Fruit fly (Drosophila melanogaster) whole organism, embryonic: ENCODE results near the gene Cralbp.
A peak's percentile ranks its signal among the peaks of the same experiment; 100 is the strongest.

Source experiments
- Abd-B ChIP-seq: fragments of 200-800 bp; sonication (Bioruptor generic); optimal IDR thresholded peaks from 2 replicates; lab custom pipeline; 2018; ENCODE audit warnings: missing biosample characterization, mild to moderate bottlenecking, missing genetic modification characterization, moderate library complexity
- Adf1 ChIP-seq: fragments of 200-800 bp; sonication (Bioruptor generic); IDR thresholded peaks from 2 replicates; pipeline ENCODE4 v1.3.6; 2022; ENCODE audit warnings: missing biosample characterization, missing genetic modification characterization
- CG10147 ChIP-seq: fragments of 200-800 bp; sonication (Bioruptor generic); optimal IDR thresholded peaks from 2 replicates; lab custom pipeline; 2019; ENCODE audit warnings: missing biosample characterization, mild to moderate bottlenecking, missing genetic modification characterization, moderate library complexity
- CG10366 ChIP-seq: fragments of 200-800 bp; sonication (Bioruptor generic); IDR thresholded peaks from 2 replicates; pipeline ENCODE4 v1.3.6; 2022; ENCODE audit warnings: missing biosample characterization, missing genetic modification characterization
- CG10431 ChIP-seq: fragments of 200-800 bp; sonication (Bioruptor generic); optimal IDR thresholded peaks from 3 replicates; lab custom pipeline; 2018; ENCODE audit warnings: missing biosample characterization, mild to moderate bottlenecking, missing genetic modification characterization
- CG11085 ChIP-seq: fragments of 200-800 bp; sonication (Bioruptor generic); IDR thresholded peaks from 2 replicates; pipeline ENCODE4 v1.3.6; 2022; ENCODE audit warnings: missing biosample characterization, missing genetic modification characterization
- CG13287 ChIP-seq: fragments of 200-800 bp; sonication (Bioruptor generic); IDR thresholded peaks from 2 replicates; pipeline ENCODE4 v1.3.6; 2022; ENCODE audit warnings: missing biosample characterization, missing genetic modification characterization; ENCODE audit not compliant: partially characterized antibody
- CG13624 ChIP-seq: fragments of 200-800 bp; sonication (Bioruptor generic); optimal IDR thresholded peaks from 2 replicates; lab custom pipeline; 2016; ENCODE audit warnings: missing biosample characterization, missing genetic modification characterization
- CG15479 ChIP-seq: fragments of 200-800 bp; sonication (Bioruptor generic); optimal IDR thresholded peaks from 3 replicates; lab custom pipeline; 2019; ENCODE audit warnings: missing biosample characterization, mild to moderate bottlenecking, missing genetic modification characterization, moderate library complexity
- CG15601 ChIP-seq: fragments of 200-800 bp; sonication (Bioruptor generic); optimal IDR thresholded peaks from 3 replicates; lab custom pipeline; 2019; ENCODE audit warnings: missing biosample characterization, mild to moderate bottlenecking, missing genetic modification characterization, moderate library complexity
- CG16779 ChIP-seq: fragments of 200-800 bp; sonication (Bioruptor generic); IDR thresholded peaks from 2 replicates; pipeline ENCODE4 v1.3.6; 2022; ENCODE audit warnings: missing biosample characterization, missing genetic modification characterization
- CG17568 ChIP-seq: fragments of 200-800 bp; sonication (Bioruptor generic); optimal IDR thresholded peaks from 2 replicates; lab custom pipeline; 2018; ENCODE audit warnings: missing biosample characterization, mild to moderate bottlenecking, missing genetic modification characterization, moderate library complexity
- CG30403 ChIP-seq: fragments of 200-800 bp; sonication (Bioruptor generic); optimal IDR thresholded peaks from 3 replicates; lab custom pipeline; 2016; ENCODE audit warnings: missing biosample characterization, missing genetic modification characterization
- CG30431 ChIP-seq: fragments of 200-800 bp; sonication (Bioruptor generic); optimal IDR thresholded peaks from 2 replicates; lab custom pipeline; 2017; ENCODE audit warnings: missing biosample characterization, missing genetic modification characterization
- CG31441 ChIP-seq: fragments of 200-800 bp; sonication (Bioruptor generic); IDR thresholded peaks from 2 replicates; pipeline ENCODE4 v1.3.6; 2022; ENCODE audit warnings: missing biosample characterization, missing genetic modification characterization
- CG3847 ChIP-seq: fragments of 200-800 bp; sonication (Bioruptor generic); IDR thresholded peaks from 2 replicates; pipeline ENCODE4 v1.3.6; 2022; ENCODE audit warnings: missing biosample characterization, missing genetic modification characterization
- CG5245 ChIP-seq: fragments of 200-800 bp; sonication (Bioruptor generic); optimal IDR thresholded peaks from 3 replicates; lab custom pipeline; 2016; ENCODE audit warnings: missing biosample characterization, missing genetic modification characterization
- CG7963 ChIP-seq: fragments of 200-800 bp; sonication (Bioruptor generic); IDR thresholded peaks from 3 replicates; pipeline ENCODE4 v1.3.6; 2022; ENCODE audit warnings: missing biosample characterization, missing genetic modification characterization; ENCODE audit not compliant: partially characterized antibody
- CG8924 ChIP-seq: fragments of 200-800 bp; optimal IDR thresholded peaks from 3 replicates; lab custom pipeline; 2019; ENCODE audit warnings: missing biosample characterization, mild to moderate bottlenecking, missing genetic modification characterization, moderate library complexity
- Chrac-16 ChIP-seq: fragments of 200-800 bp; sonication (Bioruptor generic); optimal IDR thresholded peaks from 3 replicates; lab custom pipeline; 2016; ENCODE audit warnings: missing biosample characterization, missing genetic modification characterization
- CkIIα-i1 ChIP-seq: fragments of 200-800 bp; sonication (Bioruptor generic); IDR thresholded peaks from 2 replicates; pipeline ENCODE4 v1.3.6; 2022; ENCODE audit warnings: missing biosample characterization, missing genetic modification characterization
- CoRest ChIP-seq: fragments of 200-800 bp; sonication (Bioruptor generic); optimal IDR thresholded peaks from 3 replicates; lab custom pipeline; 2018; ENCODE audit warnings: missing biosample characterization, mild to moderate bottlenecking, missing genetic modification characterization, moderate library complexity
- CrebB ChIP-seq: fragments of 200-800 bp; sonication (Bioruptor generic); optimal IDR thresholded peaks from 3 replicates; lab custom pipeline; 2018; ENCODE audit warnings: missing biosample characterization, mild to moderate bottlenecking, missing genetic modification characterization
- Lim3 ChIP-seq: fragments of 200-800 bp; sonication (Bioruptor generic); IDR thresholded peaks from 2 replicates; pipeline ENCODE4 v1.3.6; 2022; ENCODE audit warnings: missing biosample characterization, missing genetic modification characterization
- Sin3A ChIP-seq: fragments of >200 bp; optimal IDR thresholded peaks from 2 replicates; lab custom pipeline; 2018
- Sox102F ChIP-seq: fragments of 200-800 bp; sonication (Bioruptor generic); optimal IDR thresholded peaks from 2 replicates; lab custom pipeline; 2018; ENCODE audit warnings: missing biosample characterization, mild to moderate bottlenecking, missing genetic modification characterization, moderate library complexity
- Ssrp ChIP-seq: fragments of 200-800 bp; sonication (Bioruptor generic); optimal IDR thresholded peaks from 2 replicates; lab custom pipeline; 2018; ENCODE audit warnings: missing biosample characterization, mild to moderate bottlenecking, missing genetic modification characterization, moderate library complexity
- Taf1 ChIP-seq: fragments of 200-800 bp; sonication (Bioruptor generic); IDR thresholded peaks from 2 replicates; pipeline ENCODE4 v1.3.6; 2022; ENCODE audit warnings: missing biosample characterization, missing genetic modification characterization
- YL-1 ChIP-seq: fragments of 200-800 bp; sonication (Bioruptor generic); optimal IDR thresholded peaks from 3 replicates; lab custom pipeline; 2017; ENCODE audit warnings: missing biosample characterization, mild to moderate bottlenecking, missing genetic modification characterization
- aop ChIP-seq: fragments of 200-800 bp; sonication (Bioruptor generic); IDR thresholded peaks from 2 replicates; pipeline ENCODE4 v1.3.6; 2022; ENCODE audit warnings: missing biosample characterization, missing genetic modification characterization
- dati ChIP-seq: fragments of 200-800 bp; sonication (Bioruptor generic); IDR thresholded peaks from 2 replicates; pipeline ENCODE4 v1.3.6; 2022; ENCODE audit warnings: missing biosample characterization, missing genetic modification characterization
- dpn ChIP-seq, 2 experiments: fragments of 200-800 bp; sonication (Bioruptor generic); optimal IDR thresholded peaks; 3 replicates each; lab custom pipeline; 2016; ENCODE audit warnings: missing biosample characterization in 2 of 2, missing genetic modification characterization in 2 of 2
- ewg ChIP-seq: fragments of 200-800 bp; sonication (Bioruptor generic); optimal IDR thresholded peaks from 3 replicates; lab custom pipeline; 2017; ENCODE audit warnings: mild to moderate bottlenecking, missing biosample characterization, missing genetic modification reagents, missing genetic modification characterization
- fd3F ChIP-seq: fragments of 200-800 bp; sonication (Bioruptor generic); optimal IDR thresholded peaks from 2 replicates; lab custom pipeline; 2018; ENCODE audit warnings: missing biosample characterization, mild to moderate bottlenecking, missing genetic modification characterization, moderate library complexity
- gce ChIP-seq: fragments of 200-800 bp; sonication (Bioruptor generic); IDR thresholded peaks from 3 replicates; pipeline ENCODE4 v1.3.6; 2022; ENCODE audit warnings: missing biosample characterization, missing genetic modification characterization
- gsb-n ChIP-seq: fragments of 200-800 bp; sonication (Bioruptor generic); optimal IDR thresholded peaks from 3 replicates; lab custom pipeline; 2018; ENCODE audit warnings: missing biosample characterization, mild to moderate bottlenecking, missing genetic modification characterization
- gt ChIP-seq: fragments of 200-800 bp; sonication (Bioruptor generic); IDR thresholded peaks from 2 replicates; pipeline ENCODE4 v1.3.6; 2022; ENCODE audit warnings: missing biosample characterization, missing genetic modification characterization
- hbn ChIP-seq: fragments of 200-800 bp; sonication (Bioruptor generic); IDR thresholded peaks from 2 replicates; pipeline ENCODE4 v1.3.6; 2022; ENCODE audit warnings: missing biosample characterization, missing genetic modification characterization; ENCODE audit not compliant: partially characterized antibody
- her ChIP-seq: fragments of 200-800 bp; sonication (Bioruptor generic); optimal IDR thresholded peaks from 2 replicates; lab custom pipeline; 2016; ENCODE audit warnings: missing biosample characterization, missing genetic modification characterization
- hth ChIP-seq: fragments of >200 bp; optimal IDR thresholded peaks from 2 replicates; lab custom pipeline; 2017; ENCODE audit warnings: inconsistent platforms
- lab ChIP-seq: fragments of 200-800 bp; sonication (Bioruptor generic); optimal IDR thresholded peaks from 3 replicates; lab custom pipeline; 2017; ENCODE audit warnings: missing biosample characterization, missing genetic modification characterization, mild to moderate bottlenecking, moderate library complexity, missing genetic modification reagents
- org-1 ChIP-seq: fragments of 200-800 bp; sonication (Bioruptor generic); optimal IDR thresholded peaks from 2 replicates; lab custom pipeline; 2017; ENCODE audit warnings: missing biosample characterization, missing genetic modification characterization
- otp ChIP-seq: fragments of 200-800 bp; sonication (Bioruptor generic); IDR thresholded peaks from 3 replicates; pipeline ENCODE4, ENCODE4 v1.3.6; 2022; ENCODE audit warnings: missing biosample characterization, missing genetic modification characterization
- salm ChIP-seq: fragments of 200-800 bp; sonication (Bioruptor generic); optimal IDR thresholded peaks from 2 replicates; lab custom pipeline; 2018; ENCODE audit warnings: missing biosample characterization, mild to moderate bottlenecking, missing genetic modification characterization
- sens ChIP-seq: fragments of 200-800 bp; sonication (Bioruptor generic); peaks from one replicate; lab custom pipeline; 2016; ENCODE audit warnings: missing biosample characterization, missing genetic modification characterization
- sisA ChIP-seq: fragments of 200-800 bp; sonication (Bioruptor generic); IDR thresholded peaks from 2 replicates; pipeline ENCODE4 v1.3.6; 2022; ENCODE audit warnings: missing biosample characterization, missing genetic modification characterization
- so ChIP-seq: fragments of 200-800 bp; sonication (Bioruptor generic); IDR thresholded peaks from 3 replicates; pipeline ENCODE4 v1.3.6; 2022; ENCODE audit warnings: missing biosample characterization, missing genetic modification characterization
- tio ChIP-seq: fragments of 200-800 bp; sonication (Bioruptor generic); optimal IDR thresholded peaks from 2 replicates; lab custom pipeline; 2017; ENCODE audit warnings: missing biosample characterization, missing genetic modification characterization, inconsistent platforms
- tup ChIP-seq: fragments of 200-800 bp; sonication (Bioruptor generic); optimal IDR thresholded peaks from 2 replicates; lab custom pipeline; 2016; ENCODE audit warnings: missing biosample characterization, mild to moderate bottlenecking, missing genetic modification characterization, moderate library complexity
- tx ChIP-seq: fragments of 200-800 bp; sonication (Bioruptor generic); optimal IDR thresholded peaks from 2 replicates; lab custom pipeline; 2016; ENCODE audit warnings: missing biosample characterization, missing genetic modification characterization
- unc-4 ChIP-seq: fragments of 200-800 bp; sonication (Bioruptor generic); IDR thresholded peaks from 2 replicates; pipeline ENCODE4 v1.3.6; 2022; ENCODE audit warnings: missing biosample characterization, missing genetic modification characterization; ENCODE audit not compliant: partially characterized antibody

The Cralbp gene

dm6 chr3L:5785237-5786062, 1.1 kb downstream of the Cralbp start (continued):
- TF ChIP-seq lab: no peak
- TF ChIP-seq CG5245: no peak
- TF ChIP-seq CG7963 (GFP tag; lab: Robert Waterston, UW): no peak
- TF ChIP-seq hbn: no peak
- TF ChIP-seq Adf1 (GFP tag; lab: Robert Waterston, UW): no peak
- no peak for TF ChIP-seq gsb-n (tag; lab: Kevin White, UChicago)
- TF ChIP-seq aop (GFP tag; lab: Robert Waterston, UW): no peak
- no peak for TF ChIP-seq hth (lab: Kevin White, UChicago)
- TF ChIP-seq CG3847 (GFP tag; lab: Robert Waterston, UW): no peak
- TF ChIP-seq tx (GFP tag; lab: Kevin White, UChicago): no peak
- no peak for TF ChIP-seq CG15601 (tag; lab: Kevin White, UChicago)
- no peak for TF ChIP-seq CG10431 (GFP tag; lab: Kevin White, UChicago)
- TF ChIP-seq CoRest (tag; lab: Kevin White, UChicago): no peak
- TF ChIP-seq fd3F (GFP tag; lab: Kevin White, UChicago): no peak
- TF ChIP-seq CG17568: no peak
- TF ChIP-seq unc-4 (GFP tag; lab: Robert Waterston, UW): no peak
- no peak for TF ChIP-seq CG13624 (GFP tag; lab: Kevin White, UChicago)
- TF ChIP-seq Lim3: no peak
- no peak for TF ChIP-seq Chrac-16 (GFP tag; lab: Kevin White, UChicago)
- no peak for TF ChIP-seq otp (GFP tag; lab: Robert Waterston, UW)
- TF ChIP-seq gt: no peak
- TF ChIP-seq salm (tag; lab: Kevin White, UChicago): no peak
- TF ChIP-seq dpn (GFP tag; optimal IDR thresholded peaks at IDR 0.05; lab: Kevin White, UChicago): no peak
- no peak for TF ChIP-seq CG8924 (tag; lab: Kevin White, UChicago)
- TF ChIP-seq Ssrp (tag; lab: Kevin White, UChicago): no peak
- TF ChIP-seq tio (GFP tag; lab: Kevin White, UChicago): no peak
- no peak for TF ChIP-seq CG31441
- TF ChIP-seq tup: no peak
- TF ChIP-seq CG10366 (GFP tag; lab: Robert Waterston, UW): no peak
- no peak for TF ChIP-seq Taf1 (GFP tag; lab: Robert Waterston, UW)
- no peak for TF ChIP-seq so (GFP tag; lab: Robert Waterston, UW)
- TF ChIP-seq CG15479 (GFP tag; lab: Kevin White, UChicago): no peak
- TF ChIP-seq ewg (GFP tag; lab: Kevin White, UChicago): no peak
- TF ChIP-seq CrebB (tag; lab: Kevin White, UChicago): no peak
- TF ChIP-seq Sin3A (lab: Kevin White, UChicago): no peak
- no peak for TF ChIP-seq CkIIα-i1 (GFP tag; lab: Robert Waterston, UW)
- TF ChIP-seq YL-1: no peak
- no peak for TF ChIP-seq sisA (GFP tag; lab: Robert Waterston, UW)
- TF ChIP-seq her: no peak
- peak; percentile 37 for TF ChIP-seq Sox102F
- TF ChIP-seq CG30403 (GFP tag; lab: Kevin White, UChicago): no peak
- no peak for TF ChIP-seq CG13287 (GFP tag; lab: Robert Waterston, UW)
- TF ChIP-seq CG30431 (GFP tag; lab: Kevin White, UChicago): no peak
- no peak for TF ChIP-seq CG10147 (GFP tag; lab: Kevin White, UChicago)
- TF ChIP-seq CG11085: no peak
- no peak for TF ChIP-seq dati (GFP tag; lab: Robert Waterston, UW)
- TF ChIP-seq sens (GFP tag; lab: Kevin White, UChicago): peak; percentile 85
- TF ChIP-seq Abd-B (GFP tag; lab: Kevin White, UChicago): no peak
- peak; percentile 11 for TF ChIP-seq org-1
- TF ChIP-seq gce (GFP tag; lab: Robert Waterston, UW): no peak
- no peak for TF ChIP-seq CG16779 (GFP tag; lab: Robert Waterston, UW)
